Fruit fly (Drosophila melanogaster) whole organism, embryonic: ENCODE results near the gene GNBP3.

Experiments used
- Atf6 ChIP-seq: fragments of 200-800 bp; sonication (Bioruptor generic); IDR thresholded peaks from 2 replicates; pipeline ENCODE4 v1.3.6; 2022; ENCODE audit warnings: missing biosample characterization, missing genetic modification characterization
- B-H1 ChIP-seq: fragments of 200-800 bp; sonication (Bioruptor generic); IDR thresholded peaks from 3 replicates; pipeline ENCODE4 v1.3.6; 2022; ENCODE audit warnings: missing biosample characterization, missing genetic modification characterization
- CG12219 ChIP-seq: fragments of 200-800 bp; sonication (Bioruptor generic); optimal IDR thresholded peaks from 3 replicates; lab custom pipeline; 2018; ENCODE audit warnings: missing biosample characterization, mild to moderate bottlenecking, missing genetic modification characterization
- CG12659 ChIP-seq: fragments of 200-800 bp; sonication (Bioruptor generic); optimal IDR thresholded peaks from 3 replicates; lab custom pipeline; 2017; ENCODE audit warnings: mild to moderate bottlenecking, missing biosample characterization, missing genetic modification reagents, missing genetic modification characterization
- CG13287 ChIP-seq: fragments of 200-800 bp; sonication (Bioruptor generic); IDR thresholded peaks from 2 replicates; pipeline ENCODE4 v1.3.6; 2022; ENCODE audit warnings: missing biosample characterization, missing genetic modification characterization; ENCODE audit not compliant: partially characterized antibody
- CG14050 ChIP-seq: fragments of 200-800 bp; sonication (Bioruptor generic); IDR thresholded peaks from 3 replicates; pipeline ENCODE4 v1.3.6; 2022; ENCODE audit warnings: missing biosample characterization, missing genetic modification characterization
- CG14860 ChIP-seq: fragments of 200-800 bp; sonication (Bioruptor generic); IDR thresholded peaks from 3 replicates; pipeline ENCODE4 v1.3.6; 2022; ENCODE audit warnings: missing biosample characterization, missing genetic modification characterization; ENCODE audit not compliant: partially characterized antibody
- CG15514 ChIP-seq: fragments of 200-800 bp; sonication (Bioruptor generic); optimal IDR thresholded peaks from 3 replicates; lab custom pipeline; 2017; ENCODE audit warnings: missing biosample characterization, missing genetic modification characterization, mild to moderate bottlenecking, moderate library complexity, missing genetic modification reagents
- CG16863 ChIP-seq: fragments of 200-800 bp; sonication (Bioruptor generic); optimal IDR thresholded peaks from 3 replicates; lab custom pipeline; 2016; ENCODE audit warnings: missing biosample characterization, missing genetic modification characterization
- CG17186 ChIP-seq: fragments of 200-800 bp; sonication (Bioruptor generic); optimal IDR thresholded peaks from 3 replicates; lab custom pipeline; 2017; ENCODE audit warnings: missing biosample characterization, missing genetic modification reagents, missing genetic modification characterization
- CG18011 ChIP-seq: fragments of 200-800 bp; sonication (Bioruptor generic); optimal IDR thresholded peaks from 2 replicates; lab custom pipeline; 2017; ENCODE audit warnings: missing biosample characterization, missing genetic modification characterization, mild to moderate bottlenecking, moderate library complexity, missing genotype
- CG2199 ChIP-seq: fragments of 200-800 bp; sonication (Bioruptor generic); IDR thresholded peaks from 3 replicates; pipeline ENCODE4 v1.3.6; 2022; ENCODE audit warnings: missing biosample characterization, missing genetic modification characterization
- CG32532 ChIP-seq: fragments of 200-800 bp; sonication (Bioruptor generic); IDR thresholded peaks from 2 replicates; pipeline ENCODE4 v1.3.6; 2022; ENCODE audit warnings: missing biosample characterization, missing genetic modification characterization
- CG3281 ChIP-seq: fragments of 200-800 bp; sonication (Bioruptor generic); optimal IDR thresholded peaks from 3 replicates; lab custom pipeline; 2017; ENCODE audit warnings: missing biosample characterization, mild to moderate bottlenecking, missing genetic modification characterization
- CG5953 ChIP-seq: fragments of 200-800 bp; sonication (Bioruptor generic); IDR thresholded peaks from 2 replicates; pipeline ENCODE4 v1.3.6; 2022; ENCODE audit warnings: missing biosample characterization, missing genetic modification characterization
- CG6689 ChIP-seq: fragments of 200-800 bp; sonication (Bioruptor generic); IDR thresholded peaks from 2 replicates; pipeline ENCODE4 v1.3.6; 2022; ENCODE audit warnings: missing biosample characterization, missing genetic modification characterization
- CG6813 ChIP-seq: fragments of 200-800 bp; sonication (Bioruptor generic); optimal IDR thresholded peaks from 2 replicates; lab custom pipeline; 2017; ENCODE audit warnings: missing biosample characterization, missing genetic modification characterization, mild to moderate bottlenecking, moderate library complexity, missing genetic modification reagents
- CG7271 ChIP-seq: fragments of 200-800 bp; sonication (Bioruptor generic); optimal IDR thresholded peaks from 2 replicates; lab custom pipeline; 2018; ENCODE audit warnings: missing biosample characterization, mild to moderate bottlenecking, missing genetic modification characterization, moderate library complexity
- CG8388 ChIP-seq: fragments of 200-800 bp; sonication (Bioruptor generic); optimal IDR thresholded peaks from 2 replicates; lab custom pipeline; 2019; ENCODE audit warnings: missing biosample characterization, mild to moderate bottlenecking, missing genetic modification characterization, moderate library complexity
- CG8478 ChIP-seq: fragments of >200 bp; optimal IDR thresholded peaks from 2 replicates; lab custom pipeline; 2018
- D ChIP-seq, 2 experiments: fragments of 200-800 bp in 1 of 2; fragments of >200 bp in 1 of 2; sonication (Bioruptor generic) in 1 of 2; optimal IDR thresholded peaks; 2 replicates in 1 of 2; 3 replicates in 1 of 2; lab custom pipeline; 2017; ENCODE audit warnings: mild to moderate bottlenecking in 1 of 2, missing biosample characterization in 1 of 2, missing genetic modification characterization in 1 of 2, missing genetic modification reagents in 1 of 2
- Dbx ChIP-seq: fragments of 200-800 bp; sonication (Bioruptor generic); IDR thresholded peaks from 3 replicates; pipeline ENCODE4 v1.3.6; 2022; ENCODE audit warnings: missing biosample characterization, missing genetic modification characterization
- E2f1 ChIP-seq: fragments of 200-800 bp; sonication (Bioruptor generic); IDR thresholded peaks from 2 replicates; pipeline ENCODE4 v1.3.6; 2022; ENCODE audit warnings: missing biosample characterization, missing genetic modification characterization
- E2f2 ChIP-seq: fragments of 200-800 bp; sonication (Bioruptor generic); IDR thresholded peaks from 2 replicates; pipeline ENCODE4 v1.3.6; 2022; ENCODE audit warnings: missing biosample characterization, missing genetic modification characterization
- Gsc ChIP-seq: fragments of 200-800 bp; sonication (Bioruptor generic); IDR thresholded peaks from 2 replicates; pipeline ENCODE4 v1.3.6; 2022; ENCODE audit warnings: missing biosample characterization, missing genetic modification characterization
- Hr51 ChIP-seq, 2 experiments: fragments of 200-800 bp; sonication (Bioruptor generic); optimal IDR thresholded peaks; 2 replicates in 1 of 2; 3 replicates in 1 of 2; lab custom pipeline; 2016 to 2018; ENCODE audit warnings: missing biosample characterization in 2 of 2, missing genetic modification characterization in 2 of 2, mild to moderate bottlenecking in 1 of 2, moderate library complexity in 1 of 2
- Jarid2 ChIP-seq: fragments of 200-800 bp; sonication (Bioruptor generic); optimal IDR thresholded peaks from 3 replicates; lab custom pipeline; 2017; ENCODE audit warnings: mild to moderate bottlenecking, missing biosample characterization, missing genetic modification reagents, missing genetic modification characterization
- Lpt ChIP-seq: fragments of >200 bp; optimal IDR thresholded peaks from 2 replicates; lab custom pipeline; 2018; ENCODE audit warnings: missing biosample characterization, missing genetic modification characterization
- Myb ChIP-seq: fragments of 200-800 bp; sonication (Bioruptor generic); optimal IDR thresholded peaks from 2 replicates; lab custom pipeline; 2016; ENCODE audit warnings: missing biosample characterization, missing genetic modification characterization
- Sox102F ChIP-seq: fragments of 200-800 bp; sonication (Bioruptor generic); optimal IDR thresholded peaks from 2 replicates; lab custom pipeline; 2018; ENCODE audit warnings: missing biosample characterization, mild to moderate bottlenecking, missing genetic modification characterization, moderate library complexity
- Sry-δ ChIP-seq: fragments of 200-800 bp; sonication (Bioruptor generic); optimal IDR thresholded peaks from 2 replicates; lab custom pipeline; 2016; ENCODE audit warnings: missing biosample characterization, missing genetic modification characterization
- Taf1 ChIP-seq: fragments of 200-800 bp; sonication (Bioruptor generic); IDR thresholded peaks from 2 replicates; pipeline ENCODE4 v1.3.6; 2022; ENCODE audit warnings: missing biosample characterization, missing genetic modification characterization
- amos ChIP-seq: fragments of 200-800 bp; sonication (Bioruptor generic); IDR thresholded peaks from 2 replicates; pipeline ENCODE4 v1.3.6; 2022; ENCODE audit warnings: missing biosample characterization, missing genetic modification characterization; ENCODE audit not compliant: partially characterized antibody
- az2 ChIP-seq: fragments of 200-800 bp; sonication (Bioruptor generic); optimal IDR thresholded peaks from 3 replicates; lab custom pipeline; 2016; ENCODE audit warnings: missing biosample characterization, missing genetic modification characterization
- bigmax ChIP-seq: fragments of 200-800 bp; sonication (Bioruptor generic); optimal IDR thresholded peaks from 2 replicates; lab custom pipeline; 2018; ENCODE audit warnings: missing biosample characterization, mild to moderate bottlenecking, missing genetic modification characterization
- crc ChIP-seq: fragments of 200-800 bp; sonication (Bioruptor generic); optimal IDR thresholded peaks from 2 replicates; lab custom pipeline; 2016; ENCODE audit warnings: missing biosample characterization, missing genetic modification characterization
- gfzf ChIP-seq: fragments of 200-800 bp; sonication (Bioruptor generic); optimal IDR thresholded peaks from 2 replicates; lab custom pipeline; 2016; ENCODE audit warnings: missing biosample characterization, mild to moderate bottlenecking, missing genetic modification characterization, moderate library complexity
- hbn ChIP-seq: fragments of 200-800 bp; sonication (Bioruptor generic); IDR thresholded peaks from 2 replicates; pipeline ENCODE4 v1.3.6; 2022; ENCODE audit warnings: missing biosample characterization, missing genetic modification characterization; ENCODE audit not compliant: partially characterized antibody
- ind ChIP-seq: fragments of 200-800 bp; sonication (Bioruptor generic); optimal IDR thresholded peaks from 3 replicates; lab custom pipeline; 2016; ENCODE audit warnings: missing biosample characterization, missing genetic modification characterization
- klu ChIP-seq: fragments of 200-800 bp; sonication (Bioruptor generic); IDR thresholded peaks from 2 replicates; pipeline ENCODE4 v1.3.6; 2022; ENCODE audit warnings: missing biosample characterization, missing genetic modification characterization
- onecut ChIP-seq: fragments of 200-800 bp; sonication (Bioruptor generic); IDR thresholded peaks from 2 replicates; pipeline ENCODE4 v1.3.6; 2022; ENCODE audit warnings: missing biosample characterization, missing genetic modification characterization
- p53 ChIP-seq: fragments of 200-800 bp; sonication (Bioruptor generic); optimal IDR thresholded peaks from 2 replicates; lab custom pipeline; 2016; ENCODE audit warnings: missing biosample characterization, missing genetic modification characterization
- pb ChIP-seq: fragments of 200-800 bp; sonication (Bioruptor generic); optimal IDR thresholded peaks from 3 replicates; lab custom pipeline; 2016; ENCODE audit warnings: missing biosample characterization, missing genetic modification characterization
- row ChIP-seq: fragments of 200-800 bp; sonication (Bioruptor generic); IDR thresholded peaks from 3 replicates; pipeline ENCODE4 v1.3.6; 2022; ENCODE audit warnings: missing biosample characterization, missing genetic modification characterization
- slou ChIP-seq: fragments of 200-800 bp; sonication (Bioruptor generic); optimal IDR thresholded peaks from 3 replicates; lab custom pipeline; 2016; ENCODE audit warnings: missing biosample characterization, missing genetic modification characterization
- slp2 ChIP-seq: fragments of 200-800 bp; sonication (Bioruptor generic); optimal IDR thresholded peaks from 2 replicates; lab custom pipeline; 2016; ENCODE audit warnings: missing biosample characterization, missing genetic modification characterization
- stc ChIP-seq: fragments of 200-800 bp; sonication (Bioruptor generic); IDR thresholded peaks from 2 replicates; pipeline ENCODE4 v1.3.6; 2022; ENCODE audit warnings: missing biosample characterization, missing genetic modification characterization
- tio ChIP-seq: fragments of 200-800 bp; sonication (Bioruptor generic); optimal IDR thresholded peaks from 2 replicates; lab custom pipeline; 2017; ENCODE audit warnings: missing biosample characterization, missing genetic modification characterization, inconsistent platforms
- unc-4 ChIP-seq: fragments of 200-800 bp; sonication (Bioruptor generic); IDR thresholded peaks from 2 replicates; pipeline ENCODE4 v1.3.6; 2022; ENCODE audit warnings: missing biosample characterization, missing genetic modification characterization; ENCODE audit not compliant: partially characterized antibody

GNBP3 gene

dm6 chr3L:8953199-8953956 is 1.4 kb upstream of the GNBP3 start (continued):
- TF ChIP-seq slou (GFP tag; lab: Kevin White, UChicago) (no peak), CG12659 (peak; percentile 67), Myb (no peak), Sox102F (GFP tag; lab: Kevin White, UChicago) (peak; percentile 62), Sry-δ (GFP tag; lab: Kevin White, UChicago) (peak; percentile 15), CG7271 (no peak), slp2 (GFP tag; lab: Kevin White, UChicago) (peak; percentile 19), Dbx (GFP tag; lab: Robert Waterston, UW) (no peak), hbn (GFP tag; lab: Robert Waterston, UW) (no peak), CG13287 (peak; percentile 30), onecut (GFP tag; lab: Robert Waterston, UW) (peak; percentile 95), ind (peak; percentile 13), stc (no peak), unc-4 (GFP tag; lab: Robert Waterston, UW) (no peak), CG15514 (GFP tag; lab: Kevin White, UChicago) (peak; percentile 57), CG5953 (GFP tag; lab: Robert Waterston, UW) (no peak), CG3281 (GFP tag; lab: Kevin White, UChicago) (peak; percentile 73), crc (GFP tag; lab: Kevin White, UChicago) (peak; percentile 39), gfzf (GFP tag; lab: Kevin White, UChicago) (no peak), tio (peak; percentile 31), CG17186 (GFP tag; lab: Kevin White, UChicago) (no peak), amos (peak; percentile 42; the same call in 1 of the 2 replicates), Hr51 (GFP tag; optimal IDR thresholded peaks at IDR 0.05; lab: Kevin White, UChicago) (peak in 1 of 2 experiments; percentile 82), Taf1 (GFP tag; lab: Robert Waterston, UW) (no peak), CG2199 (GFP tag; lab: Robert Waterston, UW) (no peak), bigmax (no peak), CG8478 (no peak), CG16863 (GFP tag; lab: Kevin White, UChicago) (peak; percentile 20), CG32532 (GFP tag; lab: Robert Waterston, UW) (0 out of 2 replicates have a peak, but pooled peaks have one; percentile 9), CG6813 (peak; percentile 69), Jarid2 (GFP tag; lab: Kevin White, UChicago) (peak; percentile 66), row (GFP tag; lab: Robert Waterston, UW) (peak; percentile 93), CG6689 (peak; percentile 34; the same call in 1 of the 2 replicates), az2 (GFP tag; lab: Kevin White, UChicago) (peak; percentile 37), pb (no peak), CG14050 (no peak), klu (GFP tag; lab: Robert Waterston, UW) (no peak), D (optimal IDR thresholded peaks at IDR 0.05; lab: Kevin White, UChicago) (no peak), D (GFP tag; optimal IDR thresholded peaks at IDR 0.05; lab: Kevin White, UChicago) (peak; percentile 51), B-H1 (GFP tag; lab: Robert Waterston, UW) (no peak), Gsc (GFP tag; lab: Robert Waterston, UW) (no peak), Atf6 (GFP tag; lab: Robert Waterston, UW) (0 out of 2 replicates have a peak, but pooled peaks have one; percentile 17), CG14860 (peak; percentile 41; the same call in 2 of the 3 replicates), E2f2 (GFP tag; lab: Robert Waterston, UW) (peak; percentile 32; the same call in 1 of the 2 replicates), CG18011 (GFP tag; lab: Kevin White, UChicago) (no peak), p53 (no peak), E2f1 (GFP tag; lab: Robert Waterston, UW) (no peak), CG8388 (GFP tag; lab: Kevin White, UChicago) (peak; percentile 56), Lpt (no peak), CG12219 (GFP tag; lab: Kevin White, UChicago) (peak; percentile 56)
